Worm (Caenorhabditis elegans) whole organism, midembryonic: ENCODE measurements around the gene Y47D7A.9.

Experiments used
- T22C8.4 ChIP-seq: fragments of 200-800 bp; sonication (Bioruptor generic); IDR thresholded peaks from 2 replicates; pipeline ENCODE4 v1.3.6; 2022; ENCODE audit warnings: missing genetic modification characterization, missing compliant biosample characterization
- cog-1 ChIP-seq: sonication (generic microtip); optimal IDR thresholded peaks from 2 replicates; lab custom pipeline; 2016; ENCODE audit warnings: missing genetic modification characterization, missing compliant biosample characterization
- flt-1 ChIP-seq: fragments of 200-800 bp; sonication (Bioruptor generic); IDR thresholded peaks from 2 replicates; pipeline ENCODE4 v1.3.6; 2022; ENCODE audit warnings: missing genetic modification characterization, missing compliant biosample characterization
- klf-2 ChIP-seq: fragments of 200-800 bp; sonication (Bioruptor generic); conservative IDR thresholded peaks from 2 replicates; pipeline ENCODE4 v1.3.6; 2022; ENCODE audit warnings: missing genetic modification reagents, missing genetic modification characterization, missing compliant biosample characterization
- med-1 ChIP-seq: sonication (generic microtip); optimal IDR thresholded peaks from 2 replicates; lab custom pipeline; 2017; ENCODE audit warnings: missing genetic modification characterization, mild to moderate bottlenecking, missing compliant biosample characterization, antibody characterized with exemption, missing genetic modification reagents; ENCODE audit not compliant: insufficient read depth
- tab-1 ChIP-seq: fragments of 200-800 bp; sonication (Bioruptor generic); IDR thresholded peaks from 2 replicates; pipeline ENCODE4 v1.3.6; 2022; ENCODE audit warnings: missing genetic modification characterization, missing compliant biosample characterization
- ztf-29 ChIP-seq: fragments of 200-800 bp; sonication (Bioruptor generic); IDR thresholded peaks from 2 replicates; pipeline ENCODE4 v1.3.6; 2022; ENCODE audit warnings: missing genetic modification reagents, missing genetic modification characterization, missing compliant biosample characterization

- TF ChIP-seq T22C8.4 (GFP tag; lab: Robert Waterston, UW) (no peak), flt-1 (GFP tag; lab: Robert Waterston, UW) (no peak), klf-2 (no peak), ztf-29 (GFP tag; lab: Robert Waterston, UW) (no peak), cog-1 (tag; lab: Kevin White, UChicago) (no peak), med-1 (GFP tag; lab: Kevin White, UChicago) (no peak), tab-1 (GFP tag; lab: Robert Waterston, UW) (no peak)
Observed at ce11 chrV:4396257-4396656, 27.5 kb downstream of the Y47D7A.9 start, which contains the start of gene F13A2.3.
